Worm (Caenorhabditis elegans) whole organism, L2 larva: ENCODE measurements around the gene jmjd-5.

Source experiments
- C34F6.9 ChIP-seq: fragments of 150-350 bp; optimal IDR thresholded peaks from 2 replicates; lab custom pipeline; 2014; ENCODE audit warnings: missing biosample characterization, missing genetic modification characterization
- Y55F3AM.14 ChIP-seq: fragments of 200-800 bp; sonication (Bioruptor generic); optimal IDR thresholded peaks from 2 replicates; lab custom pipeline; 2018; ENCODE audit warnings: mild to moderate bottlenecking, missing genetic modification characterization, missing compliant biosample characterization
- ZK546.5 ChIP-seq: sonication (generic microtip); optimal IDR thresholded peaks from 2 replicates; lab custom pipeline; 2017; ENCODE audit warnings: missing biosample characterization, missing genetic modification characterization
- alr-1 ChIP-seq: fragments of 150-350 bp; optimal IDR thresholded peaks from 2 replicates; lab custom pipeline; 2014; ENCODE audit warnings: missing biosample characterization, missing genetic modification characterization
- dmd-4 ChIP-seq: sonication (generic microtip); optimal IDR thresholded peaks from 2 replicates; lab custom pipeline; 2017; ENCODE audit warnings: missing biosample characterization, missing genetic modification characterization
- egl-27 ChIP-seq: sonication (generic microtip); optimal IDR thresholded peaks from 3 replicates; lab custom pipeline; 2017; ENCODE audit warnings: missing biosample characterization, missing genetic modification reagents, missing genetic modification characterization
- elt-1 ChIP-seq: fragments of 150-350 bp; optimal IDR thresholded peaks from 2 replicates; lab custom pipeline; 2014; ENCODE audit warnings: missing biosample characterization, missing genetic modification characterization
- fos-1 ChIP-seq: fragments of 150-350 bp; optimal IDR thresholded peaks from 2 replicates; lab custom pipeline; 2014; ENCODE audit warnings: missing biosample characterization, missing genetic modification characterization
- lin-11 ChIP-seq: fragments of 150-350 bp; sonication (generic microtip); optimal IDR thresholded peaks from 2 replicates; lab custom pipeline; 2014; ENCODE audit warnings: missing biosample characterization, missing genetic modification characterization, inconsistent platforms, mixed read lengths
- lin-13 ChIP-seq: fragments of 150-350 bp; optimal IDR thresholded peaks from 2 replicates; lab custom pipeline; 2014; ENCODE audit warnings: missing biosample characterization, missing genetic modification reagents, missing genetic modification characterization
- mab-5 ChIP-seq: fragments of 150-350 bp; optimal IDR thresholded peaks from 2 replicates; lab custom pipeline; 2014; ENCODE audit warnings: missing biosample characterization, missing genetic modification characterization
- mbf-1 ChIP-seq: sonication (generic microtip); optimal IDR thresholded peaks from 2 replicates; lab custom pipeline; 2017; ENCODE audit warnings: missing biosample characterization, missing genetic modification characterization
- mdl-1 ChIP-seq, 2 experiments: fragments of 150-350 bp in 1 of 2; sonication (generic microtip) in 1 of 2; optimal IDR thresholded peaks; 2 replicates each; lab custom pipeline; 2017; ENCODE audit warnings: missing biosample characterization in 2 of 2, missing genetic modification characterization in 2 of 2
- nhr-11 ChIP-seq: fragments of 150-350 bp; optimal IDR thresholded peaks from 2 replicates; lab custom pipeline; 2014; ENCODE audit warnings: missing biosample characterization, missing genetic modification characterization
- nhr-12 ChIP-seq: fragments of 150-350 bp; optimal IDR thresholded peaks from 2 replicates; lab custom pipeline; 2014; ENCODE audit warnings: missing biosample characterization, missing genetic modification characterization
- nhr-21 ChIP-seq: fragments of 150-350 bp; optimal IDR thresholded peaks from 2 replicates; lab custom pipeline; 2014; ENCODE audit warnings: missing biosample characterization, missing genetic modification characterization
- nhr-23 ChIP-seq: fragments of 150-350 bp; optimal IDR thresholded peaks from 2 replicates; lab custom pipeline; 2014; ENCODE audit warnings: missing biosample characterization, missing genetic modification reagents, missing genetic modification characterization
- nhr-237 ChIP-seq: fragments of 150-350 bp; optimal IDR thresholded peaks from 2 replicates; lab custom pipeline; 2014; ENCODE audit warnings: missing biosample characterization, missing genetic modification characterization
- nhr-25 ChIP-seq: fragments of 150-350 bp; sonication (generic microtip); optimal IDR thresholded peaks from 3 replicates; lab custom pipeline; 2014; ENCODE audit warnings: missing biosample characterization, missing genetic modification characterization
- nhr-77 ChIP-seq: fragments of 150-350 bp; optimal IDR thresholded peaks from 2 replicates; lab custom pipeline; 2014; ENCODE audit warnings: missing biosample characterization, missing genetic modification characterization
- peb-1 ChIP-seq: fragments of 150-350 bp; optimal IDR thresholded peaks from 2 replicates; lab custom pipeline; 2014; ENCODE audit warnings: missing biosample characterization, missing genetic modification characterization
- sem-4 ChIP-seq: fragments of 150-350 bp; optimal IDR thresholded peaks from 2 replicates; lab custom pipeline; 2014; ENCODE audit warnings: missing biosample characterization, missing genetic modification reagents, missing genetic modification characterization
- skn-1 ChIP-seq: sonication (generic microtip); optimal IDR thresholded peaks from 2 replicates; lab custom pipeline; 2017; ENCODE audit warnings: missing biosample characterization, missing genetic modification characterization
- sma-3 ChIP-seq: sonication (generic microtip); optimal IDR thresholded peaks from 2 replicates; lab custom pipeline; 2016; ENCODE audit warnings: missing genetic modification reagents, missing genetic modification characterization, missing compliant biosample characterization
- sma-9 ChIP-seq, 2 experiments: fragments of 150-350 bp in 1 of 2; sonication (generic microtip) in 1 of 2; optimal IDR thresholded peaks; 2 replicates each; lab custom pipeline; 2014 to 2016; ENCODE audit warnings: missing genetic modification characterization in 2 of 2, mild to moderate bottlenecking in 1 of 2, missing biosample characterization in 1 of 2, missing compliant biosample characterization in 1 of 2, missing genetic modification reagents in 1 of 2, moderate library complexity in 1 of 2
- snpc-4 ChIP-seq: fragments of 150-350 bp; optimal IDR thresholded peaks from 2 replicates; lab custom pipeline; 2014; ENCODE audit warnings: missing biosample characterization, missing genetic modification characterization
- unc-39 ChIP-seq: fragments of 150-350 bp; optimal IDR thresholded peaks from 2 replicates; lab custom pipeline; 2014; ENCODE audit warnings: missing biosample characterization, missing genetic modification characterization
- unc-55 ChIP-seq: fragments of 150-350 bp; sonication (generic microtip); optimal IDR thresholded peaks from 3 replicates; lab custom pipeline; 2014; ENCODE audit warnings: missing biosample characterization, missing genetic modification reagents, missing genetic modification characterization
- unc-62 ChIP-seq: fragments of 150-350 bp; optimal IDR thresholded peaks from 2 replicates; lab custom pipeline; 2014; ENCODE audit warnings: missing biosample characterization, missing genetic modification reagents, missing genetic modification characterization
- zag-1 ChIP-seq: fragments of 150-350 bp; optimal IDR thresholded peaks from 2 replicates; lab custom pipeline; 2014; ENCODE audit warnings: missing biosample characterization, missing genetic modification characterization
- ztf-1 ChIP-seq: fragments of 200-800 bp; sonication (Bioruptor generic); conservative IDR thresholded peaks from 2 replicates; pipeline ENCODE4 v1.3.6; 2022; ENCODE audit warnings: missing genetic modification characterization, missing compliant biosample characterization
- ztf-4 ChIP-seq: fragments of 150-350 bp; optimal IDR thresholded peaks from 2 replicates; lab custom pipeline; 2014; ENCODE audit warnings: missing biosample characterization, missing genetic modification characterization

Gene jmjd-5

DNA sequence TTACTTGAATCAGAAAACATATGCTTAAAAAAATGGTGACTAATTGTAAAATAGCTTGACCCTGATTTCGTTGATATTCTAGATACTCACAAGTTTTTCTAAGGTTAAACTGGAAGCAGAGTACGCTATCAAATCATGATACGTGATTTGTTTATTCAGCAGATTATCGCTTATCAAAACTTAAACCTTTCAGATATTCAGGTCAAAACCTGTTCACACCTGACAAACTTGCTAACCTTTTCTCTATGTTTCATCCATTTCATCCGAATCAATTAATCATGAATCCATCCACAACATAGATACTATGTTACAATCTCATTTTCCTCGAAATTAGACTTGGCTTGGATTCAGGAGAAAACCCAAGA, 20.5 kb downstream of the jmjd-5 start:
- TF ChIP-seq lin-11 (tag; lab: Kevin White, UChicago) (no peak), lin-13 (GFP tag; lab: Kevin White, UChicago) (peak; percentile 14), ZK546.5 (tag; lab: Kevin White, UChicago) (no peak), nhr-21 (tag; lab: Kevin White, UChicago) (peak; percentile 84), unc-55 (GFP tag; lab: Kevin White, UChicago) (no peak), Y55F3AM.14 (GFP tag; lab: Kevin White, UChicago) (no peak), sem-4 (tag; lab: Kevin White, UChicago) (no peak), sma-3 (GFP tag; lab: Kevin White, UChicago) (peak; percentile 62), egl-27 (tag; lab: Kevin White, UChicago) (no peak), ztf-4 (tag; lab: Kevin White, UChicago) (no peak), peb-1 (tag; lab: Kevin White, UChicago) (no peak), nhr-11 (no peak), snpc-4 (tag; lab: Kevin White, UChicago) (no peak), C34F6.9 (no peak), nhr-25 (tag; lab: Kevin White, UChicago) (peak; percentile 74)
- TF ChIP-seq, all 48 proteins: peak for 4

DNA sequence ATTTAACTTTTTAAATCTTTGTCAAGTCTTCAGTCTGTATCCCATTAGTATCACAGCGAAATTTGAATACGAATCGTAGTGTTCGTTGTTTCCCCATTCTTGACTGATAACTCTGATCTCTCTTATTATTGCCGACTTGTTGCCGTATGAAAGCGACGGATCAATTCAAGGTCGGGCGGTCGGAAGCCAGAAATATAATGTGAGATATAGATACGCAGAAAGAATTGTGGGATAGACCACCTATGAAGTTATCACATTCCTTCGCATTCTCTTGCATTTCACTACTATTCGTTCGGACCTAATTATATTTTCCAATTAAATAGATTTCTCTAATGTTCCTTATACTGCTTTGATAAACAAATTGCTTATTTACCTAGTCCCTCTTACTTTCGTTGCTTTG, 21.7 kb downstream of the jmjd-5 start:
- TF ChIP-seq C34F6.9: no peak
- peak; percentile 4 for TF ChIP-seq nhr-25 (tag; lab: Kevin White, UChicago)
- TF ChIP-seq mbf-1 (tag; lab: Kevin White, UChicago): no peak
- TF ChIP-seq unc-39 (tag; lab: Kevin White, UChicago): no peak
- TF ChIP-seq lin-13 (GFP tag; lab: Kevin White, UChicago): no peak
- TF ChIP-seq unc-55 (GFP tag; lab: Kevin White, UChicago): no peak
- TF ChIP-seq dmd-4 (tag; lab: Kevin White, UChicago): no peak

DNA sequence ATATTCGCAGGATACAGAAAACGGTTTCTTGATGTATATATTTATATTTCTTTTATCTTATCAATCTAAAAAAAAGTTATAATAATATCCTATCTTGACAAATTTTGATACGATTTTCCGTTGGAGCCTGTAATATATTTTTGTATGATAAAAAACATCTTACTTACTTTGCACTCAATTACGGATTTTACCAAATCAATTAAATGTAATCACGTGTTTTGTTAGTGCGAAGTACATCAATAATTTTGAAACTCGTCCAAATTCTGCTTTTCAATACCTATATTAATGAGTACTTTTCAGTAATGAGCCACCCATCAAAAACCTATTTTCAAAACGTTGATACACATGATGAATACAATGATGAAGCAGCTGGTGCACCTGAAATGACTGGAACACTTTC, 22.1 kb downstream of the jmjd-5 start, which contains the start of gene T19C4.1:
Gene T19C4.1 (plus strand): TSS at position 301 of the 400 bp plus-strand sequence.
- TF ChIP-seq zag-1 (tag; lab: Kevin White, UChicago) (no peak), fos-1 (tag; lab: Kevin White, UChicago) (no peak)
- TF ChIP-seq, all 48 proteins: peak for 0

- TF ChIP-seq peb-1 (tag; lab: Kevin White, UChicago): no peak
- TF ChIP-seq ztf-1 (GFP tag; lab: Robert Waterston, UW): no peak
- no peak for TF ChIP-seq nhr-12 (tag; lab: Kevin White, UChicago)
- TF ChIP-seq nhr-77 (tag; lab: Kevin White, UChicago): no peak
- no peak for TF ChIP-seq unc-55 (GFP tag; lab: Kevin White, UChicago)
- no peak for TF ChIP-seq elt-1 (tag; lab: Kevin White, UChicago)
- no peak for TF ChIP-seq nhr-23 (tag; lab: Kevin White, UChicago)
- no peak for TF ChIP-seq sma-9 (GFP tag; optimal IDR thresholded peaks at IDR 0.05; lab: Kevin White, UChicago)
- no peak for TF ChIP-seq sma-9 (tag; optimal IDR thresholded peaks at IDR 0.05; lab: Kevin White, UChicago)
- no peak for TF ChIP-seq skn-1 (tag; lab: Kevin White, UChicago)
Measured at ce11 chrV:11152333-11152732, 25.0 kb downstream of the jmjd-5 start, which contains the start of gene srg-39. Gene srg-39, minus strand, starts transcription at chrV:11152433.

- no peak for TF ChIP-seq nhr-21 (tag; lab: Kevin White, UChicago)
- TF ChIP-seq, all 48 proteins: peak for 0
Measured at ce11 chrV:11155553-11155952, 28.3 kb downstream of the jmjd-5 start, which contains the start of gene srg-38. Gene srg-38, minus strand, starts transcription at chrV:11155653.

DNA sequence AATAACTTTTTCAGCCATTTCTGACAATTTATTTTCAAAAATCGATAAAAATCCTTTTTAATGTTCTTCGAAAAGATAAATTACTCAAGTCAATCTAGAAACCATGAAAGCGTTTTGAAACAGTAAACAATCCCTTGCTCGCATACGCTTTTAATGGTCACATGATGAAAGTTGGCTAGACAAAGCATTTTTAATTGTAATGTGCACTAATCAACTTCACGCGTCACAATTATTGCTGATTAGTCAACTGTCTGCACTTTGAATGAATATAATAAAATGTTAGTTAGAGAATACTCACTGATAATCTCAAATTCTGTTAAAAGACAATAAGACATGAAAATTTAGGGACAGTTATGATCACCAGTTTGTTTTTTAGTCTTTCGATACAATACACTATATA, 29.3 kb downstream of the jmjd-5 start:
- no peak for TF ChIP-seq mab-5 (tag; lab: Kevin White, UChicago)
- TF ChIP-seq nhr-21 (tag; lab: Kevin White, UChicago): no peak
- TF ChIP-seq fos-1 (tag; lab: Kevin White, UChicago): no peak
- no peak for TF ChIP-seq alr-1 (tag; lab: Kevin White, UChicago)
- no peak for TF ChIP-seq sma-3 (GFP tag; lab: Kevin White, UChicago)
- TF ChIP-seq snpc-4 (tag; lab: Kevin White, UChicago): no peak
- no peak for TF ChIP-seq zag-1 (tag; lab: Kevin White, UChicago)
- no peak for TF ChIP-seq lin-11 (tag; lab: Kevin White, UChicago)
- TF ChIP-seq nhr-237 (tag; lab: Kevin White, UChicago): no peak
- no peak for TF ChIP-seq sem-4 (tag; lab: Kevin White, UChicago)
- no peak for TF ChIP-seq mdl-1 (tag; optimal IDR thresholded peaks at IDR 0.05; lab: Kevin White, UChicago)
- no peak for TF ChIP-seq unc-62
- no peak for TF ChIP-seq C34F6.9
